6 worm cellular contexts compared by ENCODE assay signal in the genomic region with DNA sequence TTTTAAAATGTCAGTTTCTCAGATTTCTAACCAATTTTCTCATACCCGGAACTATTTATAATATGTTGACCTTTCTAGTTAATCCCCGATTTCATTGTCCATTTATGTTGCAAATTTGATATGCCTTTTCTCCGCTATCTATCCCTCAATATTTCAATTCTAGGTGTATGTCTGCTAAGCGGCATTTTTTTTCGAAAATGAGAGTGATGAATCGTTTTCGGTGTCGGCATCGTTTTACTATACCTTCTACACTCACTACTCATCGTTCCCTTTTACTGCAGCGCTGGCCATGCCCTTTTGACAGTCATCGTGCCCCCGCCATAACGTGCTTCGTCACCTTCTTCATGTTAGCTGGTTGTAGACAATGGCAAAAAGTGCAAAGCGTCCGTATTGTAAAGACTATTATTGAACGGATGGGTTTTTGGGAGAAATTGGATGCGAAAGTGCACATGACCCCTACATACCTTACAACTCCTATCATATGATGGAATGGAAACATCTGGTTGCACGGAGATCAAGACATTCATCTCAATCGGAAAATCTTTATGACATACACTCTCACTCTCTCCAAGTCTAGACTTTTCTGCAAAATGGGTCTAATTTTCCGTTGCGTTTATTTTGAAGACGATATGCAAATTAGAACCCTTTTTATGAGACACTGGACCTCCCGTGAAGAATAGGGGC.
TF ChIP-seq lines count a peak whose summit lies in the region.

No protein-coding gene starts in this region.

TF ChIP-seq in whole organism, L1 larva, 84 proteins besides CTCF, POLR2A, EP300 and RAD21 (continues in another document):
- TF ChIP-seq fos-1 (tag; optimal IDR thresholded peaks at IDR 0.05; lab: Kevin White, UChicago) (no peak), alr-1 (tag; optimal IDR thresholded peaks at IDR 0.05; lab: Kevin White, UChicago; ENCODE audit: borderline replicate concordance) (no peak), unc-98 (GFP tag; IDR thresholded peaks at IDR 0.05; lab: Robert Waterston, UW) (no peak), fkh-4 (tag; optimal IDR thresholded peaks at IDR 0.05; lab: Kevin White, UChicago; ENCODE audit: borderline replicate concordance) (peak; percentile 27), nhr-71 (tag; optimal IDR thresholded peaks at IDR 0.05; lab: Kevin White, UChicago) (no peak), nhr-28 (tag; optimal IDR thresholded peaks at IDR 0.05; lab: Kevin White, UChicago) (no peak), unc-62 (GFP tag; optimal IDR thresholded peaks at IDR 0.05; lab: Kevin White, UChicago) (no peak), ceh-82 (tag; optimal IDR thresholded peaks at IDR 0.05; lab: Kevin White, UChicago) (no peak), nhr-237 (tag; optimal IDR thresholded peaks at IDR 0.05; lab: Kevin White, UChicago) (no peak), C34B4.2 (tag; optimal IDR thresholded peaks at IDR 0.05; lab: Kevin White, UChicago) (no peak), efl-3 (GFP tag; optimal IDR thresholded peaks at IDR 0.05; lab: Kevin White, UChicago) (no peak), fkh-10 (GFP tag; optimal IDR thresholded peaks at IDR 0.05; lab: Kevin White, UChicago) (no peak), nhr-84 (tag; optimal IDR thresholded peaks at IDR 0.05; lab: Kevin White, UChicago) (no peak), fkh-8 (tag; optimal IDR thresholded peaks at IDR 0.05; lab: Kevin White, UChicago) (no peak)

TF ChIP-seq in whole organism, L2 larva, 48 proteins besides CTCF, POLR2A, EP300 and RAD21 (continues in another document):
- TF ChIP-seq sma-3 (GFP tag; optimal IDR thresholded peaks at IDR 0.05; lab: Kevin White, UChicago): peak; percentile 2
- TF ChIP-seq snpc-4 (tag; optimal IDR thresholded peaks at IDR 0.05; lab: Kevin White, UChicago): no peak
- TF ChIP-seq unc-39 (tag; optimal IDR thresholded peaks at IDR 0.05; lab: Kevin White, UChicago): no peak
- TF ChIP-seq nhr-77 (tag; optimal IDR thresholded peaks at IDR 0.05; lab: Kevin White, UChicago): no peak
- peak; percentile 43 for TF ChIP-seq fos-1 (tag; optimal IDR thresholded peaks at IDR 0.05; lab: Kevin White, UChicago)
- peak; percentile 14 for TF ChIP-seq ama-1 (optimal IDR thresholded peaks at IDR 0.05; lab: Kevin White, UChicago)
- no peak for TF ChIP-seq mab-5 (tag; optimal IDR thresholded peaks at IDR 0.05; lab: Kevin White, UChicago)
- no peak for TF ChIP-seq elt-3 (tag; optimal IDR thresholded peaks at IDR 0.05; lab: Kevin White, UChicago)
- TF ChIP-seq nhr-11 (tag; optimal IDR thresholded peaks at IDR 0.05; lab: Kevin White, UChicago): no peak
- peak in 1 of 2 experiments; percentile 22 for TF ChIP-seq lsy-2 (tag; optimal IDR thresholded peaks at IDR 0.05; lab: Kevin White, UChicago)
- TF ChIP-seq sma-9 (GFP tag; optimal IDR thresholded peaks at IDR 0.05; lab: Kevin White, UChicago): peak; percentile 33
- TF ChIP-seq sma-9 (tag; optimal IDR thresholded peaks at IDR 0.05; lab: Kevin White, UChicago): no peak
- TF ChIP-seq blmp-1 (tag; optimal IDR thresholded peaks at IDR 0.05; lab: Kevin White, UChicago; ENCODE audit: insufficient read depth): peak; percentile 86
- peak; percentile 19 for TF ChIP-seq nhr-21 (tag; optimal IDR thresholded peaks at IDR 0.05; lab: Kevin White, UChicago)

TF ChIP-seq in whole organism, L3 larva, 47 proteins besides CTCF, POLR2A, EP300 and RAD21:
- TF ChIP-seq jun-1 (tag; optimal IDR thresholded peaks at IDR 0.05; lab: Kevin White, UChicago): peak; percentile 31
- TF ChIP-seq hmg-11 (tag; optimal IDR thresholded peaks at IDR 0.05; lab: Kevin White, UChicago): no peak
- TF ChIP-seq aly-2 (tag; optimal IDR thresholded peaks at IDR 0.05; lab: Kevin White, UChicago): no peak
- TF ChIP-seq nhr-12 (tag; optimal IDR thresholded peaks at IDR 0.05; lab: Kevin White, UChicago): no peak
- TF ChIP-seq ztf-4 (tag; optimal IDR thresholded peaks at IDR 0.05; lab: Kevin White, UChicago): no peak
- no peak for TF ChIP-seq ceh-28 (tag; optimal IDR thresholded peaks at IDR 0.05; lab: Kevin White, UChicago)
- no peak for TF ChIP-seq ztf-11 (tag; optimal IDR thresholded peaks at IDR 0.05; lab: Kevin White, UChicago)
- TF ChIP-seq nhr-25 (tag; optimal IDR thresholded peaks at IDR 0.05; lab: Kevin White, UChicago): peak; percentile 59
TF ChIP-seq in whole organism, L3 larva: peak in this region for 2.

TF ChIP-seq in whole organism, L4 larva, 104 proteins besides CTCF, POLR2A, EP300 and RAD21 (continues in another document):
- TF ChIP-seq zfp-2 (tag; optimal IDR thresholded peaks at IDR 0.05; lab: Kevin White, UChicago) (no peak), zip-11 (GFP tag; IDR thresholded peaks at IDR 0.05; lab: Robert Waterston, UW) (no peak), zip-2 (tag; optimal IDR thresholded peaks at IDR 0.05; lab: Kevin White, UChicago) (no peak), nhr-10 (tag; optimal IDR thresholded peaks at IDR 0.05; lab: Kevin White, UChicago) (no peak), lsy-2 (tag; optimal IDR thresholded peaks at IDR 0.05; lab: Kevin White, UChicago) (peak in 1 of 2 experiments; percentile 7), pqm-1 (tag; optimal IDR thresholded peaks at IDR 0.05; lab: Kevin White, UChicago) (no peak), mdl-1 (tag; optimal IDR thresholded peaks at IDR 0.05; lab: Kevin White, UChicago) (peak in 1 of 2 experiments; percentile 34), fos-1 (tag; optimal IDR thresholded peaks at IDR 0.05; lab: Kevin White, UChicago) (no peak), T20F7.1 (GFP tag; optimal IDR thresholded peaks at IDR 0.05; lab: Kevin White, UChicago) (no peak), nhr-11 (tag; optimal IDR thresholded peaks at IDR 0.05; lab: Kevin White, UChicago) (peak; percentile 7), nhr-28 (tag; optimal IDR thresholded peaks at IDR 0.05; lab: Kevin White, UChicago) (no peak), hlh-30 (tag; optimal IDR thresholded peaks at IDR 0.05; lab: Kevin White, UChicago; ENCODE audit: insufficient read depth) (peak; percentile 86), gei-8 (GFP tag; optimal IDR thresholded peaks at IDR 0.05; lab: Kevin White, UChicago) (no peak), nhr-25 (tag; optimal IDR thresholded peaks at IDR 0.05; lab: Kevin White, UChicago; ENCODE audit: borderline replicate concordance, insufficient read depth) (no peak), lin-15B (tag; optimal IDR thresholded peaks at IDR 0.05; lab: Kevin White, UChicago) (no peak), aly-2 (tag; optimal IDR thresholded peaks at IDR 0.05; lab: Kevin White, UChicago) (no peak), php-3 (GFP tag; IDR thresholded peaks at IDR 0.05; lab: Robert Waterston, UW) (no peak)

TF ChIP-seq in whole organism, early embryonic, 17 proteins besides CTCF, POLR2A, EP300 and RAD21:
- TF ChIP-seq ceh-36 (tag; optimal IDR thresholded peaks at IDR 0.05; lab: Kevin White, UChicago) (no peak), scrt-1 (GFP tag; IDR thresholded peaks at IDR 0.05; lab: Robert Waterston, UW) (no peak), tbx-11 (GFP tag; IDR thresholded peaks at IDR 0.05; lab: Robert Waterston, UW) (0 out of 2 replicates have a peak, but pooled peaks have one; percentile 16)

TF ChIP-seq in whole organism, late embryonic, 69 proteins besides CTCF, POLR2A, EP300 and RAD21:
- no peak for TF ChIP-seq sdc-2 (tag; optimal IDR thresholded peaks at IDR 0.05; lab: Kevin White, UChicago)
- peak; percentile 2 for TF ChIP-seq hlh-30 (tag; optimal IDR thresholded peaks at IDR 0.05; lab: Kevin White, UChicago; ENCODE audit: insufficient read depth)
